Worm (Caenorhabditis elegans) whole organism, early embryonic: ENCODE results near the gene ttbk-2.2.

ENCODE experiments used
- ama-1 ChIP-seq: fragments of 150-350 bp; optimal IDR thresholded peaks from 2 replicates; lab custom pipeline; 2014
- hmg-4 ChIP-seq: fragments of 200-800 bp; sonication (Bioruptor generic); optimal IDR thresholded peaks from 2 replicates; lab custom pipeline; 2018; ENCODE audit warnings: mild to moderate bottlenecking, missing genetic modification characterization, missing compliant biosample characterization

- TF ChIP-seq hmg-4 = no peak
- no peak for TF ChIP-seq ama-1 (lab: Kevin White, UChicago)
These were observed 7.0 kb upstream of the ttbk-2.2 start for ce11 chrIV:5073836-5074235.
